Worm (Caenorhabditis elegans) whole organism, late embryonic: Measurements from ENCODE around the gene C02H6.1.

ENCODE experiments used
- C08G9.2 ChIP-seq: sonication (generic microtip); optimal IDR thresholded peaks from 2 replicates; lab custom pipeline; 2016; ENCODE audit warnings: mild to moderate bottlenecking, missing genetic modification characterization, moderate library complexity, missing compliant biosample characterization
- Y22D7AL.16 ChIP-seq: sonication (generic microtip); optimal IDR thresholded peaks from 2 replicates; lab custom pipeline; 2016; ENCODE audit warnings: missing genetic modification characterization, missing compliant biosample characterization
- ceh-45 ChIP-seq: fragments of 200-800 bp; sonication (Bioruptor generic); IDR thresholded peaks from 2 replicates; pipeline ENCODE4 v1.3.6; 2022; ENCODE audit warnings: missing genetic modification reagents, missing genetic modification characterization, missing compliant biosample characterization
- elt-2 ChIP-seq: sonication (generic microtip); optimal IDR thresholded peaks from 2 replicates; lab custom pipeline; 2016; ENCODE audit warnings: missing genetic modification reagents, missing genetic modification characterization, missing compliant biosample characterization
- fkh-10 ChIP-seq: fragments of 150-350 bp; optimal IDR thresholded peaks from 2 replicates; lab custom pipeline; 2014; ENCODE audit warnings: missing biosample characterization, missing genetic modification reagents, missing genetic modification characterization
- unc-55 ChIP-seq: sonication (generic microtip); optimal IDR thresholded peaks from 2 replicates; lab custom pipeline; 2017; ENCODE audit warnings: missing biosample characterization, missing genetic modification reagents, missing genetic modification characterization
- unc-86 ChIP-seq: sonication (generic microtip); optimal IDR thresholded peaks from 2 replicates; lab custom pipeline; 2016; ENCODE audit warnings: missing genetic modification characterization, missing compliant biosample characterization

ce11 chrV:7415780-7416428 is 26.2 kb upstream of the C02H6.1 start, which contains the start of gene F18E3.13:
- no peak for TF ChIP-seq Y22D7AL.16
- no peak for TF ChIP-seq fkh-10 (GFP tag; lab: Kevin White, UChicago)
- TF ChIP-seq C08G9.2 (tag; lab: Kevin White, UChicago), result no peak
- no peak for TF ChIP-seq elt-2 (tag; lab: Kevin White, UChicago)
- no peak for TF ChIP-seq unc-55 (GFP tag; lab: Kevin White, UChicago)
- TF ChIP-seq unc-86 (tag; lab: Kevin White, UChicago), result no peak
- no peak for TF ChIP-seq ceh-45
